Worm (Caenorhabditis elegans) whole organism, L4/young adult: Measurements from ENCODE around the gene clk-2.

Experiments used
- W03F9.2 ChIP-seq: fragments of 150-350 bp; optimal IDR thresholded peaks from 2 replicates; lab custom pipeline; 2014; ENCODE audit warnings: missing biosample characterization, missing genetic modification characterization
- him-1 ChIP-seq: sonication (generic microtip); optimal IDR thresholded peaks from 2 replicates; lab custom pipeline; 2016; ENCODE audit warnings: missing genotype, missing genetic modification reagents, missing genetic modification characterization, missing compliant biosample characterization

ce11 chrIII:7558658-7559057, 40.3 kb upstream of the clk-2 start:
- TF ChIP-seq him-1 (no peak), W03F9.2 (no peak)
